Fruit fly (Drosophila melanogaster) whole organism, embryonic: ENCODE data around the gene Torsin.

Experiments
- CG10979 ChIP-seq: fragments of 200-800 bp; sonication (Bioruptor generic); optimal IDR thresholded peaks from 2 replicates; lab custom pipeline; 2018; ENCODE audit warnings: missing biosample characterization, mild to moderate bottlenecking, missing genetic modification characterization, moderate library complexity
- CG17802 ChIP-seq: fragments of 200-800 bp; sonication (Bioruptor generic); optimal IDR thresholded peaks from 2 replicates; lab custom pipeline; 2018; ENCODE audit warnings: missing biosample characterization, mild to moderate bottlenecking, missing genetic modification characterization, moderate library complexity
- CG4404 ChIP-seq: fragments of 200-800 bp; sonication (Bioruptor generic); IDR thresholded peaks from 2 replicates; pipeline ENCODE4 v1.3.6; 2022; ENCODE audit warnings: missing biosample characterization, missing genetic modification characterization
- Chrac-16 ChIP-seq: fragments of 200-800 bp; sonication (Bioruptor generic); optimal IDR thresholded peaks from 3 replicates; lab custom pipeline; 2016; ENCODE audit warnings: missing biosample characterization, missing genetic modification characterization
- Hr78 ChIP-seq, 2 experiments: fragments of 200-800 bp in 1 of 2; fragments of >200 bp in 1 of 2; sonication (Bioruptor generic) in 1 of 2; optimal IDR thresholded peaks; 2 replicates each; lab custom pipeline; 2017 to 2019; ENCODE audit warnings: missing biosample characterization in 2 of 2, missing genetic modification characterization in 2 of 2, mild to moderate bottlenecking in 1 of 2, moderate library complexity in 1 of 2
- Mes4 ChIP-seq: fragments of 200-800 bp; sonication (Bioruptor generic); optimal IDR thresholded peaks from 2 replicates; lab custom pipeline; 2016; ENCODE audit warnings: missing biosample characterization, missing genetic modification characterization
- fru ChIP-seq: fragments of >200 bp; optimal IDR thresholded peaks from 2 replicates; lab custom pipeline; 2017
- h ChIP-seq: fragments of >200 bp; optimal IDR thresholded peaks from 2 replicates; lab custom pipeline; 2017
- lov ChIP-seq, 2 experiments: fragments of 200-800 bp in 1 of 2; fragments of >200 bp in 1 of 2; sonication (Bioruptor generic) in 1 of 2; IDR thresholded peaks in 1 of 2; optimal IDR thresholded peaks in 1 of 2; 2 replicates in 1 of 2; 3 replicates in 1 of 2; pipeline versions ENCODE4 v1.3.6 to Lab custom; 2017 to 2022; ENCODE audit warnings: missing biosample characterization in 1 of 2, missing genetic modification characterization in 1 of 2
- nom ChIP-seq: fragments of 200-800 bp; sonication (Bioruptor generic); optimal IDR thresholded peaks from 2 replicates; lab custom pipeline; 2017; ENCODE audit warnings: missing biosample characterization, missing genetic modification characterization, mild to moderate bottlenecking, moderate library complexity, missing genetic modification reagents
- ttk ChIP-seq: fragments of 200-800 bp; sonication (Bioruptor generic); IDR thresholded peaks from 2 replicates; pipeline ENCODE4 v2.1.2; 2022; ENCODE audit warnings: missing biosample characterization, missing genetic modification characterization
- usp ChIP-seq: fragments of >200 bp; optimal IDR thresholded peaks from 2 replicates; lab custom pipeline; 2017; ENCODE audit warnings: missing biosample characterization, missing genetic modification characterization

dm6 chrX:4627160-4627559, 22.7 kb downstream of the Torsin start:
- TF ChIP-seq lov (optimal IDR thresholded peaks at IDR 0.05; lab: Kevin White, UChicago) (no peak), lov (GFP tag; IDR thresholded peaks at IDR 0.05; lab: Robert Waterston, UW) (no peak), h (lab: Kevin White, UChicago) (no peak), CG10979 (tag; lab: Kevin White, UChicago) (no peak), Hr78 (GFP tag; optimal IDR thresholded peaks at IDR 0.05; lab: Kevin White, UChicago) (no peak), usp (GFP tag; lab: Kevin White, UChicago) (no peak), CG17802 (tag; lab: Kevin White, UChicago) (no peak), CG4404 (no peak), Mes4 (GFP tag; lab: Kevin White, UChicago) (no peak), fru (lab: Kevin White, UChicago) (no peak), Chrac-16 (GFP tag; lab: Kevin White, UChicago) (no peak), nom (no peak), ttk (GFP tag; lab: Robert Waterston, UW) (no peak)
